Worm (Caenorhabditis elegans) whole organism, late embryonic: ENCODE data around the gene syx-18.

ENCODE experiments used
- ahr-1 ChIP-seq: sonication (generic microtip); optimal IDR thresholded peaks from 2 replicates; lab custom pipeline; 2016; ENCODE audit warnings: missing genetic modification characterization, missing compliant biosample characterization
- ceh-24 ChIP-seq: sonication (generic microtip); optimal IDR thresholded peaks from 2 replicates; lab custom pipeline; 2016; ENCODE audit warnings: mild to moderate bottlenecking, missing genetic modification characterization, missing compliant biosample characterization
- ceh-34 ChIP-seq: sonication (generic microtip); optimal IDR thresholded peaks from 2 replicates; lab custom pipeline; 2016; ENCODE audit warnings: mild to moderate bottlenecking, missing genetic modification characterization, missing compliant biosample characterization
- hlh-15 ChIP-seq: sonication (generic microtip); optimal IDR thresholded peaks from 2 replicates; lab custom pipeline; 2016; ENCODE audit warnings: missing genetic modification characterization, missing compliant biosample characterization
- lim-6 ChIP-seq: sonication (generic microtip); optimal IDR thresholded peaks from 2 replicates; lab custom pipeline; 2016; ENCODE audit warnings: missing genetic modification characterization, missing compliant biosample characterization
- mec-3 ChIP-seq: sonication (generic microtip); optimal IDR thresholded peaks from 2 replicates; lab custom pipeline; 2016; ENCODE audit warnings: borderline replicate concordance, missing genetic modification characterization, missing compliant biosample characterization
- nhr-232 ChIP-seq: sonication (generic microtip); optimal IDR thresholded peaks from 2 replicates; lab custom pipeline; 2016; ENCODE audit warnings: missing genetic modification characterization, missing compliant biosample characterization
- pag-3 ChIP-seq: sonication (generic microtip); optimal IDR thresholded peaks from 2 replicates; lab custom pipeline; 2016; ENCODE audit warnings: missing compliant biosample characterization, missing genetic modification characterization, borderline replicate concordance
- pqm-1 ChIP-seq: sonication (generic microtip); optimal IDR thresholded peaks from 2 replicates; lab custom pipeline; 2016; ENCODE audit warnings: missing genetic modification characterization, missing compliant biosample characterization
- unc-3 ChIP-seq, 2 experiments: fragments of 200-800 bp in 1 of 2; sonication (Bioruptor generic) in 1 of 2; sonication (generic microtip) in 1 of 2; conservative IDR thresholded peaks in 1 of 2; optimal IDR thresholded peaks in 1 of 2; 2 replicates each; pipeline versions ENCODE4 v1.3.6 to Lab custom; 2016 to 2022; ENCODE audit warnings: missing compliant biosample characterization in 2 of 2, missing genetic modification characterization in 2 of 2, missing genetic modification reagents in 1 of 2
- unc-86 ChIP-seq: sonication (generic microtip); optimal IDR thresholded peaks from 2 replicates; lab custom pipeline; 2016; ENCODE audit warnings: missing genetic modification characterization, missing compliant biosample characterization

Gene syx-18

ce11 chrV:6606197-6606596 lies 49.1 kb downstream of the syx-18 start:
- TF ChIP-seq pqm-1 (tag; lab: Kevin White, UChicago) (no peak), lim-6 (tag; lab: Kevin White, UChicago) (no peak)
- TF ChIP-seq, all 69 proteins: peak for 0

DNA sequence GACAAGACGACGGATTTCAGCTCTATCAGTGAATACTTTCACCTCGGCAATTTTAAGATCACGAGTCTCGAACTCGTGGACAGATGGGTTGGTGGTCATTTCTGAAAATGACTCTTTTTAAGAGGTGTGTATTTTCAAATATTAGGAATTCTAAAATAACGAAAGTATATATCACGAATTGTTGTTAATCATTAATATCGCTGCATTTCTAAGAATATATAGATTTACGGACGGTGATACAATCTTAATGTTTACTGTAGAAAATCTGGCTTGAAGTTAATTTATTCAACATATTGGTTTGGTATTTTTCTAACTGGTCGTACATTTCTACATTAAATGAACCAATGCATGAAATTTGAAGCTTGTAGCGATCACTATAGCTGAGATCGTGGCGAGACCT lies 50.0 kb downstream of the syx-18 start, which contains the start of gene ZK1055.7:
Gene ZK1055.7 (minus strand): TSS at position 101 of the 400 bp plus-strand sequence.
- no peak for TF ChIP-seq mec-3
- no peak for TF ChIP-seq hlh-15 (tag; lab: Kevin White, UChicago)
- TF ChIP-seq ceh-34 (tag; lab: Kevin White, UChicago), result no peak
- no peak for TF ChIP-seq ahr-1 (tag; lab: Kevin White, UChicago)
- no peak for TF ChIP-seq unc-86
- no peak for TF ChIP-seq nhr-232 (tag; lab: Kevin White, UChicago)
- TF ChIP-seq pag-3 (tag; lab: Kevin White, UChicago), result no peak
- no peak for TF ChIP-seq unc-3 (GFP tag; conservative IDR thresholded peaks at IDR 0.05; lab: Robert Waterston, UW)
- no peak for TF ChIP-seq unc-3 (tag; optimal IDR thresholded peaks at IDR 0.05; lab: Kevin White, UChicago)
- no peak for TF ChIP-seq lim-6 (tag; lab: Kevin White, UChicago)
- no peak for TF ChIP-seq ceh-24 (tag; lab: Kevin White, UChicago)
